Worm (Caenorhabditis elegans): ENCODE data around the gene Y54E2A.8.

Gene Y54E2A.8

DNA sequence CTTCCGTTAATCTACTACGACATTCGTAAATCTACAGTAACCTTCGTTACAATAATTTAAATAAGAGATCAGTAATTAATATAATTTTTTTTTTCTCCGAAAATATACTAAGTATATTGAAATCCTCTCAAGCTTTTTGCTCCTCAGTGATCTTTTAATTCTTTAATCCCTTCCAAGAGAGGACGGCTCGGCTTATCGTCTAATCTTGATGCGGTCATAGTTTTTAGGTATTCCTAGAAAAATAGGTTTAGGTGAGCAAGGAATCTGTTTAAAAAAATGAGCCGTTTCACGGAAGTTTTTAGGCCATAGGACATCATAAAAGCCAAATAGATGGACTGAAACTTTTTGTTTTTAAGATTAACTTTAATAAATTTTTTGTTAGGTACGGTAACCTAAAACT is 53.9 kb downstream of the Y54E2A.8 start:
- TF ChIP-seq ztf-16 (tag; optimal IDR thresholded peaks at IDR 0.05) (no peak), ceh-24 (tag; optimal IDR thresholded peaks at IDR 0.05) (no peak), ceh-34 (tag; optimal IDR thresholded peaks at IDR 0.05) (no peak)

All from whole organism, late embryonic.